Worm (Caenorhabditis elegans) whole organism, L4 larva: ENCODE measurements around the gene mpst-4.
A peak's percentile ranks its signal among the peaks of the same experiment; 100 is the strongest.

Source experiments
- F10B5.3 ChIP-seq: sonication (generic microtip); optimal IDR thresholded peaks from 2 replicates; lab custom pipeline; 2016; ENCODE audit warnings: mild to moderate bottlenecking, missing genetic modification characterization, missing compliant biosample characterization
- T26A8.4 ChIP-seq: fragments of 200-800 bp; sonication (Bioruptor generic); IDR thresholded peaks from 2 replicates; pipeline ENCODE4 v1.3.6; 2022; ENCODE audit warnings: missing genetic modification characterization, missing compliant biosample characterization
- Y75B8A.6 ChIP-seq: fragments of 200-800 bp; sonication (Bioruptor generic); IDR thresholded peaks from 2 replicates; pipeline ENCODE4 v1.3.6; 2022; ENCODE audit warnings: missing genetic modification reagents, missing genetic modification characterization, missing compliant biosample characterization
- ZK546.5 ChIP-seq, 2 experiments: sonication (generic microtip); optimal IDR thresholded peaks; 2 replicates each; lab custom pipeline; 2017; ENCODE audit warnings: missing biosample characterization in 2 of 2, missing genetic modification characterization in 2 of 2
- aha-1 ChIP-seq: fragments of 150-350 bp; peaks from one replicate; lab custom pipeline; 2014; ENCODE audit warnings: missing biosample characterization, missing genetic modification characterization
- ceh-20 ChIP-seq: fragments of 200-800 bp; sonication (Bioruptor generic); IDR thresholded peaks from 2 replicates; pipeline ENCODE4 v1.3.6; 2022; ENCODE audit warnings: missing genetic modification reagents, missing genetic modification characterization, missing compliant biosample characterization
- ceh-28 ChIP-seq: fragments of 150-350 bp; optimal IDR thresholded peaks from 2 replicates; lab custom pipeline; 2014; ENCODE audit warnings: missing biosample characterization, missing genetic modification reagents, missing genetic modification characterization
- ctbp-1 ChIP-seq: fragments of 200-800 bp; sonication (Bioruptor generic); IDR thresholded peaks from 2 replicates; pipeline ENCODE4 v1.3.6; 2022; ENCODE audit warnings: missing genetic modification reagents, missing genetic modification characterization, missing compliant biosample characterization
- daf-19 ChIP-seq: fragments of 200-800 bp; sonication (Bioruptor generic); conservative IDR thresholded peaks from 2 replicates; pipeline ENCODE4 v1.3.6; 2022; ENCODE audit warnings: missing genetic modification characterization, missing compliant biosample characterization
- dmd-6 ChIP-seq: fragments of 200-800 bp; sonication (Bioruptor generic); IDR thresholded peaks from 2 replicates; pipeline ENCODE4 v1.3.6; 2022; ENCODE audit warnings: missing genetic modification reagents, missing genetic modification characterization, missing compliant biosample characterization
- duxl-1 ChIP-seq: sonication (generic microtip); optimal IDR thresholded peaks from 2 replicates; lab custom pipeline; 2016; ENCODE audit warnings: mild to moderate bottlenecking, missing genetic modification characterization, moderate library complexity, missing compliant biosample characterization; ENCODE audit not compliant: poor library complexity
- egl-43 ChIP-seq: fragments of 200-800 bp; sonication (Bioruptor generic); IDR thresholded peaks from 2 replicates; pipeline ENCODE4 v1.3.6; 2022; ENCODE audit warnings: missing genetic modification reagents, missing genetic modification characterization, missing compliant biosample characterization
- hlh-11 ChIP-seq: fragments of 200-800 bp; sonication (Bioruptor generic); optimal IDR thresholded peaks from 2 replicates; lab custom pipeline; 2018; ENCODE audit warnings: mild to moderate bottlenecking, missing genetic modification characterization, missing compliant biosample characterization
- hlh-30 ChIP-seq: sonication (generic microtip); optimal IDR thresholded peaks from 2 replicates; lab custom pipeline; 2017; ENCODE audit warnings: antibody characterized with exemption, mild to moderate bottlenecking, missing genetic modification characterization, missing compliant biosample characterization; ENCODE audit not compliant: insufficient read depth
- hmg-1.1 ChIP-seq: fragments of 200-800 bp; sonication (Bioruptor generic); IDR thresholded peaks from 2 replicates; pipeline ENCODE4 v1.3.6; 2022; ENCODE audit warnings: missing genetic modification reagents, missing genetic modification characterization, missing compliant biosample characterization
- lin-1 ChIP-seq: fragments of 200-800 bp; sonication (Bioruptor generic); IDR thresholded peaks from 2 replicates; pipeline ENCODE4 v1.3.6; 2022; ENCODE audit warnings: missing genetic modification reagents, missing genetic modification characterization, missing compliant biosample characterization
- lin-38 ChIP-seq: fragments of 200-800 bp; sonication (Bioruptor generic); IDR thresholded peaks from 2 replicates; pipeline ENCODE4 v1.3.6; 2022; ENCODE audit warnings: missing genetic modification reagents, missing genetic modification characterization, missing compliant biosample characterization
- lir-3 ChIP-seq: sonication (generic microtip); optimal IDR thresholded peaks from 2 replicates; lab custom pipeline; 2016; ENCODE audit warnings: mild to moderate bottlenecking, missing genetic modification characterization, missing compliant biosample characterization
- lsy-2 ChIP-seq, 2 experiments: fragments of 150-350 bp in 1 of 2; sonication (generic microtip) in 1 of 2; optimal IDR thresholded peaks; 2 replicates each; lab custom pipeline; 2014 to 2017; ENCODE audit warnings: missing biosample characterization in 2 of 2, missing genetic modification characterization in 2 of 2
- mdl-1 ChIP-seq, 2 experiments: fragments of 150-350 bp in 1 of 2; sonication (generic microtip) in 1 of 2; optimal IDR thresholded peaks; 2 replicates each; lab custom pipeline; 2014 to 2017; ENCODE audit warnings: missing biosample characterization in 2 of 2, missing genetic modification characterization in 2 of 2
- mdt-29 ChIP-seq: fragments of 200-800 bp; sonication (Bioruptor generic); IDR thresholded peaks from 2 replicates; pipeline ENCODE4 v1.3.6; 2022; ENCODE audit warnings: missing genetic modification reagents, missing genetic modification characterization, missing compliant biosample characterization
- mes-2 ChIP-seq: sonication (generic microtip); optimal IDR thresholded peaks from 2 replicates; lab custom pipeline; 2016; ENCODE audit warnings: missing genotype, mild to moderate bottlenecking, missing genetic modification characterization, missing compliant biosample characterization; ENCODE audit not compliant: poor library complexity, severe bottlenecking
- mxl-2 ChIP-seq: fragments of 200-800 bp; sonication (Bioruptor generic); conservative IDR thresholded peaks from 2 replicates; pipeline ENCODE4 v1.3.6; 2022; ENCODE audit warnings: missing genetic modification reagents, missing genetic modification characterization, missing compliant biosample characterization
- mxl-3 ChIP-seq: fragments of 200-800 bp; sonication (Bioruptor generic); optimal IDR thresholded peaks from 2 replicates; lab custom pipeline; 2018; ENCODE audit warnings: mild to moderate bottlenecking, missing genetic modification characterization, missing compliant biosample characterization
- nhr-102 ChIP-seq: sonication (generic microtip); optimal IDR thresholded peaks from 2 replicates; lab custom pipeline; 2016; ENCODE audit warnings: mild to moderate bottlenecking, missing genetic modification characterization, moderate library complexity, missing compliant biosample characterization
- nhr-111 ChIP-seq: fragments of 200-800 bp; sonication (Bioruptor generic); optimal IDR thresholded peaks from 2 replicates; lab custom pipeline; 2018; ENCODE audit warnings: mild to moderate bottlenecking, missing genetic modification characterization, missing compliant biosample characterization
- nhr-25 ChIP-seq: sonication (generic microtip); optimal IDR thresholded peaks from 2 replicates; lab custom pipeline; 2017; ENCODE audit warnings: missing genetic modification characterization, mild to moderate bottlenecking, missing compliant biosample characterization, antibody characterized with exemption, moderate library complexity, borderline replicate concordance; ENCODE audit not compliant: insufficient read depth
- nhr-28 ChIP-seq: fragments of 150-350 bp; optimal IDR thresholded peaks from 2 replicates; lab custom pipeline; 2014; ENCODE audit warnings: missing biosample characterization, missing genetic modification characterization
- nhr-42 ChIP-seq: fragments of 200-800 bp; sonication (Bioruptor generic); IDR thresholded peaks from 2 replicates; pipeline ENCODE4 v1.3.6; 2022; ENCODE audit warnings: missing genetic modification characterization, missing compliant biosample characterization
- nhr-48 ChIP-seq: sonication (generic microtip); optimal IDR thresholded peaks from 2 replicates; lab custom pipeline; 2016; ENCODE audit warnings: mild to moderate bottlenecking, missing genetic modification characterization, missing compliant biosample characterization
- nhr-6 ChIP-seq: fragments of 150-350 bp; optimal IDR thresholded peaks from 2 replicates; lab custom pipeline; 2014; ENCODE audit warnings: missing biosample characterization, missing genetic modification characterization
- pha-4 ChIP-seq, 2 experiments: fragments of 150-350 bp in 1 of 2; fragments of 200-800 bp in 1 of 2; sonication (Bioruptor generic) in 1 of 2; IDR thresholded peaks in 1 of 2; optimal IDR thresholded peaks in 1 of 2; 2 replicates each; pipeline versions ENCODE4 v1.3.6 to Lab custom; 2014 to 2022; ENCODE audit warnings: missing genetic modification characterization in 2 of 2, missing genetic modification reagents in 2 of 2, missing biosample characterization in 1 of 2, missing compliant biosample characterization in 1 of 2
- snpc-1.2 ChIP-seq: fragments of 200-800 bp; sonication (Bioruptor generic); IDR thresholded peaks from 2 replicates; pipeline ENCODE4 v1.3.6; 2022; ENCODE audit warnings: missing genetic modification reagents, missing genetic modification characterization, missing compliant biosample characterization
- unc-62 ChIP-seq, 3 experiments: fragments of 150-350 bp in 1 of 3; sonication (generic microtip); optimal IDR thresholded peaks in 2 of 3; peaks in 1 of 3; 1 replicate in 1 of 3; 2 replicates in 2 of 3; lab custom pipeline; 2014 to 2017; ENCODE audit warnings: missing biosample characterization in 3 of 3, missing genetic modification characterization in 3 of 3, missing genetic modification reagents in 3 of 3, missing genotype in 1 of 3

The mpst-4 gene

DNA sequence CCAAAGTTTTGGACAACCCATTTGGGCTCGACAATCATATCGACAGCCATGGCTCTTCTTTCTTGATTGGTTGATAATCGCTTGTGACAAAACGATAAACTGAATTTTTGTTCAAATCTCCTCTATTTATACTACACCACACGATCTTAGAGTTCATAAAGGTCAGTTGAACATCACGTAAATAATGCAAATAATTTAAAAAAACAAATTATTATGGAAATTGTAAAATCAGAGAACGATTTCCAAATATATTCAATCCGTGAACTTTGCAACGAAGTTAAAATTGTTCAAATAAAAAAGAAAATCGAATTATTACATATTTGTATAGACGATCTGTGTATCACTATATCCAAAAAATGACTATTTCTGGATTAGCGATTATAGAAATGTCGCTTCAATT lies at the start of gene mpst-4, which contains the start of gene F11G11.14:
Gene mpst-4 (minus strand): TSS at position 101 of the 400 bp plus-strand sequence.
Gene F11G11.14 (plus strand): TSS at position 325 of the 400 bp plus-strand sequence.
- TF ChIP-seq lir-3 (tag; lab: Kevin White, UChicago) (no peak), nhr-25 (no peak), nhr-102 (no peak), nhr-111 (GFP tag; lab: Kevin White, UChicago) (no peak), pha-4 (GFP tag; IDR thresholded peaks at IDR 0.05; lab: Robert Waterston, UW) (no peak), pha-4 (tag; optimal IDR thresholded peaks at IDR 0.05; lab: Kevin White, UChicago) (no peak), lin-1 (GFP tag; lab: Robert Waterston, UW) (no peak), ZK546.5 (tag; optimal IDR thresholded peaks at IDR 0.05; lab: Kevin White, UChicago) (no peak), daf-19 (GFP tag; lab: Robert Waterston, UW) (no peak), hlh-30 (tag; lab: Kevin White, UChicago) (no peak), nhr-42 (GFP tag; lab: Robert Waterston, UW) (no peak), mxl-2 (GFP tag; lab: Robert Waterston, UW) (no peak), nhr-6 (tag; lab: Kevin White, UChicago) (no peak), dmd-6 (GFP tag; lab: Robert Waterston, UW) (no peak), hmg-1.1 (no peak)

DNA sequence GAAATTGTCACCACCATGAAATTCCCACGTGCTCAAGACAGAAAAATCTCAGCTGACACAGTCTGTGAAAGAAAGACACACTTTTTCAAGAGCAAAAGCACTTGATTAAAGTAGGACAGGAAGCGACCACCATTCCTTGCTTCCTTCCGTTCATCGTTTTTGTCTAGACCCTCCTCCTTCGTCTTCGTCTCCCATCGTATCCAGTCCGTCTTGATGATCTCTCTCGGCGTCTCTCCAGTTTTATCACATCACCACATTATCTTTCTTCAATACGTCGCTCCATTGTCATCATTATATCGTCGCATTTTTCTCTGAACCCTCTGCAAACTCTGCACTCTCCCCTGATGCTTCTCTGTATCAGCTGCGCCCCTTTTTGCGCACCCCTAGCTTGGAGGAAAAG lies 44.9 kb upstream of the mpst-4 start:
- TF ChIP-seq mdl-1 (tag; optimal IDR thresholded peaks at IDR 0.05; lab: Kevin White, UChicago) (peak in 1 of 2 experiments; percentile 22), hlh-11 (tag; lab: Kevin White, UChicago) (peak; percentile 59), mes-2 (peak; percentile 2), ctbp-1 (GFP tag; lab: Robert Waterston, UW) (0 out of 2 replicates have a peak, but pooled peaks have one; percentile 48), T26A8.4 (GFP tag; lab: Robert Waterston, UW) (no peak), unc-62 (GFP tag; optimal IDR thresholded peaks at IDR 0.05 in 1 of 2; lab: Kevin White, UChicago) (peak in 1 of 2 experiments; percentile 70), unc-62 (tag; optimal IDR thresholded peaks at IDR 0.05; lab: Kevin White, UChicago) (no peak), F10B5.3 (tag; lab: Kevin White, UChicago) (no peak), lsy-2 (tag; optimal IDR thresholded peaks at IDR 0.05; lab: Kevin White, UChicago) (peak in 1 of 2 experiments; percentile 16), mxl-3 (GFP tag; lab: Kevin White, UChicago) (peak; percentile 24), egl-43 (GFP tag; lab: Robert Waterston, UW) (peak; percentile 29; the same call in 1 of the 2 replicates), mdt-29 (GFP tag; lab: Robert Waterston, UW) (no peak), aha-1 (tag; lab: Kevin White, UChicago) (peak; percentile 37), hlh-30 (tag; lab: Kevin White, UChicago) (peak; percentile 68), nhr-28 (tag; lab: Kevin White, UChicago) (peak; percentile 32), dmd-6 (GFP tag; lab: Robert Waterston, UW) (0 out of 2 replicates have a peak, but pooled peaks have one; percentile 13), nhr-111 (GFP tag; lab: Kevin White, UChicago) (no peak), ceh-20 (GFP tag; lab: Robert Waterston, UW) (peak; percentile 14; the same call in 1 of the 2 replicates)

DNA sequence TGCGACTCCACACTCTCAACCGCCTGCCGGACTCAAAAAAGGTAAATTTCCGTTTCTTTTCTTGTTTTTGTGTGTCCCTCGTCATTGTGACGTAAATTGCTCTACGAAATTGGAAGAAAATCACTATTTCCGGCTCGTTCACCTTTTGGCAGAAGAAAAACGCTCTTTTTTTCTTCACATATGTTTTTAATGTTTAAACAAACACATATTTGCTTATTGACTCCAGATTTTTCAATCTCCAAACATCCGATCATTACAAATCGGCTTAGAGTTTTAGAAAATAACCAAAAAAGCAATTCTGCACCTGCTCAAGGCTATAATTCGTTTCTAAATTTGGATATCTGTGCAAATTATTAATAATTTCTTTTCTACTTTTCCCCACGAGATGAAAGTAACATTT lies 42.6 kb upstream of the mpst-4 start:
- 0 out of 2 replicates have a peak, but pooled peaks have one; percentile 13 for TF ChIP-seq Y75B8A.6
- no peak for TF ChIP-seq lin-38 (GFP tag; lab: Robert Waterston, UW)

DNA sequence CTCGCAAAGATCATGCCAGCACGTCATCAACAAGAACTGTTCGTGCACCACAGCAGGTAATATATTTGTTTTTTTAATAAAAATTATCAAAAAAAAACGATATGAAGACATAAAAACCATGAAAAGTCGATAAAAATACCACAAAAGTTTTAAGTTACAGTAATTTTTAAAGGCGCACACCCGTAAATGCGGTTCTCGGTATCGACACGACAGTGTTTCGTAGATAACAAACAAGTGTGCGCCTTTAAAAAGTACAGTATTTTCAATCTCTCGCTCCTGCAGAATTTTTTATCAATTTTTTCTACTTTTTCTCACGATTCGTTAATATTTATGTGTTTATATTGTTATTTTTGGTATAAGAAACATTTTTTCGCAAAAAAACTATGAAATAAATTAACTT lies 42.1 kb upstream of the mpst-4 start:
- TF ChIP-seq duxl-1 = no peak
- TF ChIP-seq nhr-48 = no peak
- TF ChIP-seq ceh-28 = no peak
- 0 out of 2 replicates have a peak, but pooled peaks have one; percentile 36 for TF ChIP-seq snpc-1.2 (GFP tag; lab: Robert Waterston, UW)
